Fruit fly (Drosophila melanogaster) whole organism, prepupa: ENCODE data around the gene CG7653.

Source experiments
- Blimp-1 ChIP-seq: fragments of 200-800 bp; sonication (Bioruptor generic); optimal IDR thresholded peaks from 3 replicates; lab custom pipeline; 2017; ENCODE audit warnings: missing biosample characterization, missing genetic modification characterization, mild to moderate bottlenecking, moderate library complexity, missing genetic modification reagents
- CG10631 ChIP-seq: fragments of 200-800 bp; sonication (Bioruptor generic); optimal IDR thresholded peaks from 2 replicates; lab custom pipeline; 2016; ENCODE audit warnings: missing biosample characterization, missing genetic modification characterization
- CG10669 ChIP-seq: fragments of 200-800 bp; sonication (Bioruptor generic); optimal IDR thresholded peaks from 3 replicates; lab custom pipeline; 2018; ENCODE audit warnings: missing biosample characterization, mild to moderate bottlenecking, missing genetic modification characterization, moderate library complexity
- CG11294 ChIP-seq: fragments of 200-800 bp; sonication (Bioruptor generic); IDR thresholded peaks from 2 replicates; pipeline ENCODE4 v1.3.6; 2022; ENCODE audit warnings: missing biosample characterization, missing genetic modification characterization
- CG11762 ChIP-seq: fragments of 200-800 bp; sonication (Bioruptor generic); optimal IDR thresholded peaks from 3 replicates; lab custom pipeline; 2016; ENCODE audit warnings: missing biosample characterization, missing genetic modification characterization; ENCODE audit not compliant: insufficient read depth
- CG11902 ChIP-seq: fragments of 200-800 bp; sonication (Bioruptor generic); optimal IDR thresholded peaks from 3 replicates; lab custom pipeline; 2016; ENCODE audit warnings: missing biosample characterization, missing genetic modification characterization
- CG15336 ChIP-seq: fragments of 200-800 bp; sonication (Bioruptor generic); IDR thresholded peaks from 2 replicates; pipeline ENCODE4 v1.3.6; 2022; ENCODE audit warnings: missing biosample characterization, missing genetic modification characterization
- CG1621 ChIP-seq: fragments of 200-800 bp; sonication (Bioruptor generic); optimal IDR thresholded peaks from 3 replicates; lab custom pipeline; 2018; ENCODE audit warnings: missing biosample characterization, mild to moderate bottlenecking, missing genetic modification characterization
- CG16779 ChIP-seq: fragments of 200-800 bp; sonication (Bioruptor generic); optimal IDR thresholded peaks from 3 replicates; lab custom pipeline; 2017; ENCODE audit warnings: missing biosample characterization, mild to moderate bottlenecking, missing genetic modification characterization
- CG3032 ChIP-seq: fragments of 200-800 bp; optimal IDR thresholded peaks from 2 replicates; lab custom pipeline; 2019; ENCODE audit warnings: missing biosample characterization, mild to moderate bottlenecking, missing genetic modification characterization, moderate library complexity
- CG32006 ChIP-seq: fragments of 200-800 bp; sonication (Bioruptor generic); optimal IDR thresholded peaks from 3 replicates; lab custom pipeline; 2017; ENCODE audit warnings: missing biosample characterization, mild to moderate bottlenecking, missing genetic modification characterization
- CG4318 ChIP-seq: fragments of 200-800 bp; sonication (Bioruptor generic); optimal IDR thresholded peaks from 3 replicates; lab custom pipeline; 2017; ENCODE audit warnings: missing biosample characterization, mild to moderate bottlenecking, missing genetic modification characterization
- CG6163 ChIP-seq: fragments of 200-800 bp; sonication (Bioruptor generic); IDR thresholded peaks from 3 replicates; pipeline ENCODE4 v1.3.6; 2022; ENCODE audit warnings: missing biosample characterization, missing genetic modification characterization
- CG6276 ChIP-seq: fragments of 200-800 bp; sonication (Bioruptor generic); optimal IDR thresholded peaks from 2 replicates; lab custom pipeline; 2017; ENCODE audit warnings: missing biosample characterization, mild to moderate bottlenecking, missing genetic modification characterization
- CG6792 ChIP-seq: fragments of 200-800 bp; sonication (Bioruptor generic); optimal IDR thresholded peaks from 3 replicates; lab custom pipeline; 2016; ENCODE audit warnings: missing biosample characterization, missing genetic modification characterization
- CG8119 ChIP-seq: fragments of 200-800 bp; sonication (Bioruptor generic); IDR thresholded peaks from 3 replicates; pipeline ENCODE4 v1.3.6; 2022; ENCODE audit warnings: missing biosample characterization, missing genetic modification characterization
- CG8319 ChIP-seq: fragments of 200-800 bp; sonication (Bioruptor generic); optimal IDR thresholded peaks from 3 replicates; lab custom pipeline; 2016; ENCODE audit warnings: missing biosample characterization, missing genetic modification characterization
- CG8632 ChIP-seq: fragments of 200-800 bp; sonication (Bioruptor generic); optimal IDR thresholded peaks from 3 replicates; lab custom pipeline; 2016; ENCODE audit warnings: missing biosample characterization, missing genetic modification characterization
- CG9139 ChIP-seq: fragments of 200-800 bp; sonication (Bioruptor generic); optimal IDR thresholded peaks from 3 replicates; lab custom pipeline; 2017; ENCODE audit warnings: missing biosample characterization, mild to moderate bottlenecking, missing genetic modification characterization
- Eip75B ChIP-seq: fragments of 200-800 bp; sonication (Bioruptor generic); optimal IDR thresholded peaks from 3 replicates; lab custom pipeline; 2016; ENCODE audit warnings: missing biosample characterization, missing genetic modification characterization
- Eip78C ChIP-seq: fragments of 200-800 bp; sonication (Bioruptor generic); peaks from one replicate; lab custom pipeline; 2016; ENCODE audit warnings: missing biosample characterization, missing genetic modification characterization
- Eip93F ChIP-seq: fragments of 200-800 bp; sonication (Bioruptor generic); optimal IDR thresholded peaks from 2 replicates; lab custom pipeline; 2016; ENCODE audit warnings: missing biosample characterization, mild to moderate bottlenecking, missing genetic modification characterization
- Ets21C ChIP-seq: fragments of 200-800 bp; sonication (Bioruptor generic); optimal IDR thresholded peaks from 3 replicates; lab custom pipeline; 2016; ENCODE audit warnings: missing biosample characterization, missing genetic modification characterization
- Hr38 ChIP-seq: sonication (Bioruptor generic); optimal IDR thresholded peaks from 2 replicates; lab custom pipeline; 2016; ENCODE audit warnings: missing biosample characterization, missing genetic modification characterization
- Hr4 ChIP-seq: fragments of 200-800 bp; sonication (Bioruptor generic); optimal IDR thresholded peaks from 3 replicates; lab custom pipeline; 2016; ENCODE audit warnings: missing biosample characterization, missing genetic modification characterization
- Met ChIP-seq: fragments of 200-800 bp; sonication (Bioruptor generic); optimal IDR thresholded peaks from 3 replicates; lab custom pipeline; 2016; ENCODE audit warnings: missing biosample characterization, missing genetic modification characterization
- OdsH ChIP-seq: fragments of 200-800 bp; sonication (Bioruptor generic); optimal IDR thresholded peaks from 3 replicates; lab custom pipeline; 2016; ENCODE audit warnings: missing biosample characterization, missing genetic modification characterization
- Sox102F ChIP-seq: fragments of 200-800 bp; sonication (Bioruptor generic); optimal IDR thresholded peaks from 2 replicates; lab custom pipeline; 2016; ENCODE audit warnings: missing biosample characterization, mild to moderate bottlenecking, missing genetic modification characterization
- Sox14 ChIP-seq: fragments of 200-800 bp; sonication (Bioruptor generic); optimal IDR thresholded peaks from 3 replicates; lab custom pipeline; 2016; ENCODE audit warnings: missing biosample characterization, missing genetic modification characterization
- achi ChIP-seq: fragments of 200-800 bp; sonication (Bioruptor generic); optimal IDR thresholded peaks from 3 replicates; lab custom pipeline; 2016; ENCODE audit warnings: missing biosample characterization, missing genetic modification characterization
- acj6 ChIP-seq: fragments of 200-800 bp; sonication (Bioruptor generic); optimal IDR thresholded peaks from 3 replicates; lab custom pipeline; 2016; ENCODE audit warnings: missing biosample characterization, missing genetic modification characterization
- cyc ChIP-seq: fragments of 200-800 bp; sonication (Bioruptor generic); optimal IDR thresholded peaks from 3 replicates; lab custom pipeline; 2016; ENCODE audit warnings: missing biosample characterization, missing genetic modification characterization
- dac ChIP-seq: fragments of 200-800 bp; sonication (Bioruptor generic); optimal IDR thresholded peaks from 2 replicates; lab custom pipeline; 2017; ENCODE audit warnings: missing biosample characterization, mild to moderate bottlenecking, missing genetic modification characterization
- eg ChIP-seq: fragments of 200-800 bp; sonication (Bioruptor generic); IDR thresholded peaks from 3 replicates; pipeline ENCODE4 v1.3.6; 2022; ENCODE audit warnings: missing biosample characterization, missing genetic modification characterization
- esn ChIP-seq: fragments of 200-800 bp; sonication (Bioruptor generic); optimal IDR thresholded peaks from 2 replicates; lab custom pipeline; 2016; ENCODE audit warnings: missing biosample characterization, mild to moderate bottlenecking, missing genetic modification characterization, moderate library complexity
- fd59A ChIP-seq: fragments of 200-800 bp; sonication (Bioruptor generic); optimal IDR thresholded peaks from 2 replicates; lab custom pipeline; 2017; ENCODE audit warnings: missing biosample characterization, mild to moderate bottlenecking, missing genetic modification characterization, missing genetic modification reagents
- fd85E ChIP-seq: fragments of 200-800 bp; sonication (Bioruptor generic); optimal IDR thresholded peaks from 3 replicates; lab custom pipeline; 2016; ENCODE audit warnings: missing biosample characterization, missing genetic modification characterization
- fkh ChIP-seq: fragments of 200-800 bp; sonication (Bioruptor generic); optimal IDR thresholded peaks from 3 replicates; lab custom pipeline; 2017; ENCODE audit warnings: missing biosample characterization, mild to moderate bottlenecking, missing genetic modification characterization, moderate library complexity
- pdm3 ChIP-seq: fragments of 200-800 bp; sonication (Bioruptor generic); optimal IDR thresholded peaks from 3 replicates; lab custom pipeline; 2016; ENCODE audit warnings: missing biosample characterization, missing genetic modification characterization
- spab ChIP-seq: fragments of 200-800 bp; sonication (Bioruptor generic); optimal IDR thresholded peaks from 2 replicates; lab custom pipeline; 2017; ENCODE audit warnings: missing biosample characterization, mild to moderate bottlenecking, missing genetic modification characterization, missing genetic modification reagents
- ss ChIP-seq, 2 experiments: fragments of 200-800 bp; sonication (Bioruptor generic); optimal IDR thresholded peaks; 2 replicates in 1 of 2; 3 replicates in 1 of 2; lab custom pipeline; 2017 to 2018; ENCODE audit warnings: mild to moderate bottlenecking in 2 of 2, missing biosample characterization in 2 of 2, missing genetic modification characterization in 2 of 2, moderate library complexity in 1 of 2
- svp ChIP-seq: fragments of 200-800 bp; sonication (Bioruptor generic); peaks from one replicate; lab custom pipeline; 2016; ENCODE audit warnings: missing biosample characterization, missing genetic modification characterization
- vri ChIP-seq: fragments of 200-800 bp; sonication (Bioruptor generic); optimal IDR thresholded peaks from 3 replicates; lab custom pipeline; 2016; ENCODE audit warnings: missing biosample characterization, mild to moderate bottlenecking, missing genetic modification characterization

The CG7653 gene

DNA sequence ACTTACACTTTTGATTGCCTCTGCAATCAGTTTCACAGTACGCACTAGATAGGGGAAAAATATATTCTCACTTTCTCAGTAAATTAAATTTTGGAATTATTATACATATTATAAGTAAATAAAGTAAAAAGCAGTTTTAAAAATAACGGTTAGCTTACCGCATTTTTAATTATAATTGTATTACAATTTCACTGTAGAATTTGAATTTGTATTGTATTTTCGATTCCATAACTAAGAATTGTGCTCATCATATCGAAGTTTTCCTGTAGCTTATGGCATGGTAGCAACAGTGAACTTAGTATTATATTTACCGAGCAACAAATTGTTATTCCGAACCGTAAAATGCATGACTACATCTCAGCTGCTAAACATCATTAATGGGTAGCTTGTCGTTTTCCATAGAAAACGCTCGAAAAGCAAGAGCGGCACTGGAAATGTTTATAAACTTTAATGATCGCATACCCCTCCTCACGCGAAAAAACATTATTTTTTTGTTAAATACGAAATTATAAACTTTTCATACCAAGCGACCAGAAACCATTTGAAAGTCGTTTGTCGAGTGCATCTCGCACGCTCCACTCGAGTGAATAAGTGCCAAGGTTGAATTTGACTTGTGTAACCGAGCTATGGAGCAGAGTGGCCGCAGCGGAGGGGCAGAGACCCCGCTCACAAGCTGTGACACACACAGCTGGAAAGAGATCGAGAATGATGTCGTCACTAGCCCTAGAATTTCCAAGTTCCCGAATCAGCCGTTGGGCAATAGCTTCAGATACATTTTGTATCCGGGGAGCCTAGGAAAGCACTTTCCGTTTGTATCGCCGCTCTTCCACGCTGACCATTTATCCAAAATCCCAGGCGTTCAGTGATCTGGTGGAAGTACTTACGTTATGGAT, 32.3 kb upstream of the CG7653 start (continued):
- TF ChIP-seq Sox102F = peak; percentile 39
- TF ChIP-seq dac (GFP tag; lab: Kevin White, UChicago) = peak; percentile 49
- TF ChIP-seq pdm3 (GFP tag; lab: Kevin White, UChicago) = peak; percentile 67
- TF ChIP-seq esn (GFP tag; lab: Kevin White, UChicago) = peak; percentile 84
- peak; percentile 49 for TF ChIP-seq svp (GFP tag; lab: Kevin White, UChicago)
- TF ChIP-seq CG32006 (GFP tag; lab: Kevin White, UChicago) = peak; percentile 86
- no peak for TF ChIP-seq CG9139 (GFP tag; lab: Kevin White, UChicago)
- TF ChIP-seq CG6792 (GFP tag; lab: Kevin White, UChicago) = peak; percentile 78
- peak; percentile 90 for TF ChIP-seq Hr4 (GFP tag; lab: Kevin White, UChicago)
- TF ChIP-seq vri = peak; percentile 99
- peak; percentile 68 for TF ChIP-seq cyc (GFP tag; lab: Kevin White, UChicago)
- peak; percentile 94 for TF ChIP-seq Eip78C (GFP tag; lab: Kevin White, UChicago)
- no peak for TF ChIP-seq Eip75B (GFP tag; lab: Kevin White, UChicago)
- TF ChIP-seq Met (GFP tag; lab: Kevin White, UChicago) = peak; percentile 19
- peak; percentile 69 for TF ChIP-seq CG3032 (tag; lab: Kevin White, UChicago)
- peak; percentile 85 for TF ChIP-seq CG10631
- TF ChIP-seq eg (GFP tag; lab: Robert Waterston, UW) = peak; percentile 87
- no peak for TF ChIP-seq fd85E (GFP tag; lab: Kevin White, UChicago)
- TF ChIP-seq fd59A (GFP tag; lab: Kevin White, UChicago) = peak; percentile 47
- TF ChIP-seq Sox14 = peak; percentile 45
- TF ChIP-seq CG10669 (GFP tag; lab: Kevin White, UChicago) = peak; percentile 56
- TF ChIP-seq CG16779 (tag; lab: Kevin White, UChicago) = peak; percentile 59
- no peak for TF ChIP-seq spab
- TF ChIP-seq CG11294 (GFP tag; lab: Robert Waterston, UW) = peak; percentile 80; the same call in 1 of the 2 replicates
- TF ChIP-seq Eip93F = no peak
- peak; percentile 51 for TF ChIP-seq Ets21C (GFP tag; lab: Kevin White, UChicago)
- peak; percentile 90 for TF ChIP-seq fkh (GFP tag; lab: Kevin White, UChicago)
- peak; percentile 88 for TF ChIP-seq achi (GFP tag; lab: Kevin White, UChicago)
- peak; percentile 62; the same call in 2 of the 3 replicates for TF ChIP-seq CG6163 (GFP tag; lab: Robert Waterston, UW)
- peak; percentile 67 for TF ChIP-seq CG11762

- TF ChIP-seq Eip93F = peak; percentile 84
- TF ChIP-seq Met (GFP tag; lab: Kevin White, UChicago) = peak; percentile 80
- no peak for TF ChIP-seq Hr38 (GFP tag; lab: Kevin White, UChicago)
- no peak for TF ChIP-seq ss (GFP tag; optimal IDR thresholded peaks at IDR 0.05; lab: Kevin White, UChicago)
- peak; percentile 50 for TF ChIP-seq vri
- TF ChIP-seq CG10631 = no peak
- TF ChIP-seq CG8319 (GFP tag; lab: Kevin White, UChicago) = no peak
- no peak for TF ChIP-seq CG8119 (GFP tag; lab: Robert Waterston, UW)
- TF ChIP-seq Eip78C (GFP tag; lab: Kevin White, UChicago) = no peak
- TF ChIP-seq svp (GFP tag; lab: Kevin White, UChicago) = peak; percentile 100
- no peak for TF ChIP-seq fkh (GFP tag; lab: Kevin White, UChicago)
- TF ChIP-seq acj6 (GFP tag; lab: Kevin White, UChicago) = no peak
- no peak for TF ChIP-seq CG8632
- no peak for TF ChIP-seq esn (GFP tag; lab: Kevin White, UChicago)
- TF ChIP-seq cyc (GFP tag; lab: Kevin White, UChicago) = no peak
- TF ChIP-seq pdm3 (GFP tag; lab: Kevin White, UChicago) = no peak
- TF ChIP-seq CG6276 = no peak
- TF ChIP-seq fd59A (GFP tag; lab: Kevin White, UChicago) = no peak
- TF ChIP-seq OdsH (GFP tag; lab: Kevin White, UChicago) = no peak
- no peak for TF ChIP-seq spab
- TF ChIP-seq CG1621 (tag; lab: Kevin White, UChicago) = no peak
- TF ChIP-seq CG11294 (GFP tag; lab: Robert Waterston, UW) = no peak
- no peak for TF ChIP-seq CG11902 (GFP tag; lab: Kevin White, UChicago)
- no peak for TF ChIP-seq achi (GFP tag; lab: Kevin White, UChicago)
- no peak for TF ChIP-seq CG15336 (GFP tag; lab: Robert Waterston, UW)
- TF ChIP-seq CG4318 (GFP tag; lab: Kevin White, UChicago) = no peak
- TF ChIP-seq Sox102F = no peak
- no peak for TF ChIP-seq Sox14
- peak; percentile 98 for TF ChIP-seq Blimp-1 (GFP tag; lab: Kevin White, UChicago)
- no peak for TF ChIP-seq dac (GFP tag; lab: Kevin White, UChicago)
Measured at dm6 chr2L:15911591-15912007, 31.6 kb upstream of the CG7653 start.
